Fruit fly (Drosophila melanogaster) whole organism, pupa: ENCODE data around the gene Naa20A.
A peak's percentile ranks its signal among the peaks of the same experiment; 100 is the strongest.

Experiments used
- CG10348 ChIP-seq: fragments of 200-800 bp; sonication (Bioruptor generic); IDR thresholded peaks from 2 replicates; pipeline ENCODE4 v1.3.6; 2022; ENCODE audit warnings: missing biosample characterization, missing genetic modification characterization
- CG12605 ChIP-seq: fragments of 200-800 bp; sonication (Bioruptor generic); IDR thresholded peaks from 2 replicates; pipeline ENCODE4 v1.3.6; 2022; ENCODE audit warnings: missing biosample characterization, missing genetic modification characterization
- CG13204 ChIP-seq: fragments of 200-800 bp; sonication (Bioruptor generic); optimal IDR thresholded peaks from 2 replicates; lab custom pipeline; 2018; ENCODE audit warnings: missing biosample characterization, mild to moderate bottlenecking, missing genetic modification characterization, moderate library complexity
- CG14655 ChIP-seq: fragments of 200-800 bp; sonication (Bioruptor generic); optimal IDR thresholded peaks from 3 replicates; lab custom pipeline; 2017; ENCODE audit warnings: mild to moderate bottlenecking, missing biosample characterization, missing genetic modification reagents, missing genetic modification characterization
- CG15710 ChIP-seq: fragments of 200-800 bp; sonication (Bioruptor generic); optimal IDR thresholded peaks from 2 replicates; lab custom pipeline; 2018; ENCODE audit warnings: missing biosample characterization, mild to moderate bottlenecking, missing genetic modification characterization, moderate library complexity
- CG17806 ChIP-seq: fragments of 200-800 bp; sonication (Bioruptor generic); optimal IDR thresholded peaks from 2 replicates; lab custom pipeline; 2018; ENCODE audit warnings: missing biosample characterization, mild to moderate bottlenecking, missing genetic modification characterization, moderate library complexity
- CG32121 ChIP-seq: fragments of 200-800 bp; sonication (Bioruptor generic); IDR thresholded peaks from 2 replicates; pipeline ENCODE4 v1.3.6; 2022; ENCODE audit warnings: missing biosample characterization, missing genetic modification characterization
- CG34367 ChIP-seq: fragments of 200-800 bp; sonication (Bioruptor generic); optimal IDR thresholded peaks from 2 replicates; lab custom pipeline; 2018; ENCODE audit warnings: missing biosample characterization, mild to moderate bottlenecking, missing genetic modification characterization
- CG4496 ChIP-seq: fragments of 200-800 bp; sonication (Bioruptor generic); IDR thresholded peaks from 3 replicates; pipeline ENCODE4 v1.3.6; 2022; ENCODE audit warnings: missing biosample characterization, missing genetic modification characterization
- CG8159 ChIP-seq: fragments of 200-800 bp; sonication (Bioruptor generic); optimal IDR thresholded peaks from 3 replicates; lab custom pipeline; 2018; ENCODE audit warnings: missing biosample characterization, mild to moderate bottlenecking, missing genetic modification characterization, moderate library complexity
- CG8301 ChIP-seq: fragments of 200-800 bp; sonication (Bioruptor generic); optimal IDR thresholded peaks from 2 replicates; lab custom pipeline; 2018; ENCODE audit warnings: missing biosample characterization, mild to moderate bottlenecking, missing genetic modification characterization
- CG9948 ChIP-seq: fragments of 200-800 bp; sonication (Bioruptor generic); optimal IDR thresholded peaks from 2 replicates; lab custom pipeline; 2018; ENCODE audit warnings: missing biosample characterization, mild to moderate bottlenecking, missing genetic modification characterization, moderate library complexity
- D1 ChIP-seq: fragments of 200-800 bp; sonication (Bioruptor generic); optimal IDR thresholded peaks from 2 replicates; lab custom pipeline; 2018; ENCODE audit warnings: missing biosample characterization, mild to moderate bottlenecking, missing genetic modification characterization, moderate library complexity
- EcR ChIP-seq: fragments of 200-800 bp; sonication (Bioruptor generic); optimal IDR thresholded peaks from 3 replicates; lab custom pipeline; 2019; ENCODE audit warnings: missing biosample characterization, missing genetic modification characterization, mild to moderate bottlenecking, moderate library complexity, missing genetic modification reagents
- Ets98B ChIP-seq: fragments of 200-800 bp; sonication (Bioruptor generic); IDR thresholded peaks from 2 replicates; pipeline ENCODE4 v1.3.6; 2022; ENCODE audit warnings: missing biosample characterization, missing genetic modification characterization
- Pif1A ChIP-seq: fragments of 200-800 bp; sonication (Bioruptor generic); optimal IDR thresholded peaks from 3 replicates; lab custom pipeline; 2016; ENCODE audit warnings: missing biosample characterization, missing genetic modification characterization
- Pif1B ChIP-seq: fragments of 200-800 bp; sonication (Bioruptor generic); optimal IDR thresholded peaks from 3 replicates; lab custom pipeline; 2016; ENCODE audit warnings: missing biosample characterization, missing genetic modification characterization
- Snoo ChIP-seq: fragments of 200-800 bp; sonication (Bioruptor generic); optimal IDR thresholded peaks from 3 replicates; lab custom pipeline; 2017; ENCODE audit warnings: missing biosample characterization, mild to moderate bottlenecking, missing genetic modification characterization, inconsistent platforms
- fd96Ca ChIP-seq: fragments of 200-800 bp; sonication (Bioruptor generic); IDR thresholded peaks from 3 replicates; pipeline ENCODE4 v1.3.6; 2022; ENCODE audit warnings: missing biosample characterization, missing genetic modification characterization
- gl ChIP-seq: fragments of 200-800 bp; sonication (Bioruptor generic); optimal IDR thresholded peaks from 2 replicates; lab custom pipeline; 2018; ENCODE audit warnings: missing biosample characterization, mild to moderate bottlenecking, missing genetic modification characterization
- rn ChIP-seq: fragments of 200-800 bp; sonication (Bioruptor generic); IDR thresholded peaks from 2 replicates; pipeline ENCODE4 v1.3.6; 2022; ENCODE audit warnings: missing biosample characterization, missing genetic modification characterization

Gene Naa20A

DNA sequence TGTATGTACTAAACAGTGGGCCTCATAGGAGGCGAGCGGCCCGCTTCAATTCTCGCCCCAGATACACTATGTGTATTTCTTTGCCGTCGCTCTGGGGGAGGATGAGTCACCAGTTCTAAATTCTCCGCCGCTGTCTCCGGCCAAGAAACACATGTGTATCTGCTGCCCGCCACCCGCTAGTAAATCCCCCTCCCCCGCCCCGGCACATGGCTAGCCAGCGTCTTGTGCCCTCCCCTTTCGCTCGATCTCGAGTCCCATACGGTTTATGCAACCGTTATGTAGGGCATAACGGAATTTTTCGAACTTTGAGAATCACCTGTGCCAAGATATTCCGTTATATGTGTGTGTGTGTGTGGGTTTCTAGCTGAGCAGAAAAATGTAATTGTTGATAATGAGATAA, 17.0 kb downstream of the Naa20A start:
- no peak for TF ChIP-seq Ets98B (GFP tag; lab: Robert Waterston, UW)
- peak; percentile 29 for TF ChIP-seq CG13204 (GFP tag; lab: Kevin White, UChicago)

DNA sequence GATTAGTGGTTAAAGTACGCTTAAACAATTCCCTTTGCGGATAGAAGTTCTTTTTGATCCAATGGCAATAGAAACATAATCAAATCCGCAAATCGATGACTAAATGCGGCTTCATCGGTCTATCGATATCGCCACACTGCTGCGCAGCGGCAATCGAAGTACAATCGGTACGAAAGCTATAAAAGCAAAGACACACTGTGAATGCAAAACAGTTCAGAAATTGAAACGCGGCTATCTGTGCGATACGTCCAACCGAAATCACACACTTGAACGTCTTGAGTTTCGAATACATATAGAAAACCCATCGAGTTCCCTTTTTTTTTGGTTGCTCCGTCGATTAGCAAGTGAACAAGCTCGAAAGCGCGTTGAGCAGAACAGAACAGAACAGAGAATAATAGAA, 17.9 kb downstream of the Naa20A start, which contains the start of gene CG14207:
TSS of gene CG14207 (plus strand) at position 203 of the 400 bp plus-strand sequence.
- peak; percentile 39; the same call in 1 of the 2 replicates for TF ChIP-seq CG32121
- peak; percentile 30; the same call in 1 of the 2 replicates for TF ChIP-seq Ets98B (GFP tag; lab: Robert Waterston, UW)
- peak; percentile 60 for TF ChIP-seq EcR (GFP tag; lab: Kevin White, UChicago)
- TF ChIP-seq CG4496: peak; percentile 45; the same call in 1 of the 3 replicates
- TF ChIP-seq CG13204 (GFP tag; lab: Kevin White, UChicago): no peak
- TF ChIP-seq CG15710 (tag; lab: Kevin White, UChicago): no peak
- TF ChIP-seq fd96Ca (GFP tag; lab: Robert Waterston, UW): no peak
- TF ChIP-seq CG14655 (GFP tag; lab: Kevin White, UChicago): no peak

dm6 chrX:19603953-19604352, 18.9 kb downstream of the Naa20A start:
- TF ChIP-seq rn (GFP tag; lab: Robert Waterston, UW): peak; percentile 59
- peak; percentile 77 for TF ChIP-seq CG17806 (tag; lab: Kevin White, UChicago)
- peak; percentile 72 for TF ChIP-seq CG8159
- TF ChIP-seq CG14655 (GFP tag; lab: Kevin White, UChicago): peak; percentile 87
- peak; percentile 55 for TF ChIP-seq CG34367 (tag; lab: Kevin White, UChicago)
- peak; percentile 23 for TF ChIP-seq gl
- TF ChIP-seq CG8301 (tag; lab: Kevin White, UChicago): peak; percentile 83
- TF ChIP-seq D1 (tag; lab: Kevin White, UChicago): no peak
- peak; percentile 58 for TF ChIP-seq CG15710 (tag; lab: Kevin White, UChicago)
- peak; percentile 72 for TF ChIP-seq Snoo (tag; lab: Kevin White, UChicago)
- TF ChIP-seq Ets98B (GFP tag; lab: Robert Waterston, UW): peak; percentile 89
- peak; percentile 82 for TF ChIP-seq fd96Ca (GFP tag; lab: Robert Waterston, UW)
- peak; percentile 72 for TF ChIP-seq Pif1A (GFP tag; lab: Kevin White, UChicago)
- TF ChIP-seq EcR (GFP tag; lab: Kevin White, UChicago): no peak
- peak; percentile 73 for TF ChIP-seq CG9948
- TF ChIP-seq CG32121: peak; percentile 82
- peak; percentile 92 for TF ChIP-seq CG4496
- peak; percentile 73 for TF ChIP-seq Pif1B (GFP tag; lab: Kevin White, UChicago)
- TF ChIP-seq CG10348 (GFP tag; lab: Robert Waterston, UW): peak; percentile 26; the same call in 1 of the 2 replicates
- peak; percentile 15 for TF ChIP-seq CG13204 (GFP tag; lab: Kevin White, UChicago)
- peak; percentile 72 for TF ChIP-seq CG12605 (GFP tag; lab: Robert Waterston, UW)
- TF ChIP-seq, all 21 proteins: peak for 19

dm6 chrX:19602483-19602882, 20.4 kb downstream of the Naa20A start:
- TF ChIP-seq D1 (tag; lab: Kevin White, UChicago): no peak

DNA sequence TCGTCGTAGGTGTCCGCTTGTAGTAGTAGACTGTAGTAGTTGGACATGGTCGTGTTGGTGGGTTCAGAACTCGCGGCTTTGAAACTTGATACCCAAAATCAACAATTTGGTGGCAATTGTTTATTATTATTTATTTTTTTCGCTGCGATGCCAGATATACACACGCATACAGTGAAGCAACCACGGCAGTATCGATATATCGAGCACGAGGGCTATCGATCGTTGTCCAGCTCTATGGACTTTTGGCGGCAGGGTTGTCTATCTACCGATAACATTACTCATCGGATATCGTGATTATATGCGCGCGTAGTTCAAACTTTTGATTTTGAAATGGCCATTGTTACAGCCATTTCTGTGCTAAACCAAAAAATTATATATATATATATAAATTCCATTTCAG, 21.2 kb downstream of the Naa20A start, which contains the start of gene CG14220:
TSS of gene CG14220 (minus strand) at position 208 of the 400 bp plus-strand sequence.
- TF ChIP-seq CG17806 (tag; lab: Kevin White, UChicago) (no peak), CG8159 (no peak), gl (no peak), fd96Ca (GFP tag; lab: Robert Waterston, UW) (no peak), CG8301 (tag; lab: Kevin White, UChicago) (no peak)

DNA sequence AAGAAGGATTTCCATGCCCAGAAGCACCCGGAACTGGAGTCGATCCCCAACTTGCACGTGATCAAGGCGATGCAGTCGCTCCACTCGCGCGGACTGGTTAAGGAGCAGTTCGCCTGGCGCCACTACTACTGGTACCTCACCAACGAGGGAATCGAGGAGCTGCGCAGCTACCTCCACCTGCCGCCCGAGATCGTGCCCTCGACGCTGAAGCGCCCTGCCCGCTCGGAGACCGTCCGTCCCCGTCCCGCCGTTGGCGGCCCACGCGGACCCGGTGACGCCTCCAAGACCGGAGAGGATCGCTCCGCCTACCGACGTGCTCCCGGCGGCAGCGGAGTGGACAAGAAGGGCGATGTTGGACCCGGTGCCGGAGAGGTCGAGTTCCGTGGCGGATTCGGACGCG, 24.4 kb downstream of the Naa20A start:
- TF ChIP-seq rn (GFP tag; lab: Robert Waterston, UW) (no peak), Snoo (tag; lab: Kevin White, UChicago) (no peak), CG34367 (tag; lab: Kevin White, UChicago) (no peak), CG12605 (GFP tag; lab: Robert Waterston, UW) (no peak), CG15710 (tag; lab: Kevin White, UChicago) (no peak), Ets98B (GFP tag; lab: Robert Waterston, UW) (no peak), CG14655 (GFP tag; lab: Kevin White, UChicago) (no peak), EcR (GFP tag; lab: Kevin White, UChicago) (no peak), Pif1A (GFP tag; lab: Kevin White, UChicago) (no peak), CG4496 (no peak), CG17806 (tag; lab: Kevin White, UChicago) (no peak), fd96Ca (GFP tag; lab: Robert Waterston, UW) (no peak), CG8159 (no peak), D1 (tag; lab: Kevin White, UChicago) (no peak), gl (no peak)

dm6 chrX:19597684-19598363, 25.1 kb downstream of the Naa20A start, which contains the start of gene RpS10b:
Gene RpS10b (plus strand): TSS chrX:19598031.
- TF ChIP-seq Snoo (tag; lab: Kevin White, UChicago): peak; percentile 93
- TF ChIP-seq EcR (GFP tag; lab: Kevin White, UChicago): no peak
- TF ChIP-seq CG14655 (GFP tag; lab: Kevin White, UChicago): peak; percentile 60
- no peak for TF ChIP-seq CG32121
- TF ChIP-seq D1 (tag; lab: Kevin White, UChicago): no peak
- TF ChIP-seq CG12605 (GFP tag; lab: Robert Waterston, UW): peak; percentile 79
- no peak for TF ChIP-seq rn (GFP tag; lab: Robert Waterston, UW)
- TF ChIP-seq Ets98B (GFP tag; lab: Robert Waterston, UW): peak; percentile 41
- peak; percentile 78 for TF ChIP-seq Pif1B (GFP tag; lab: Kevin White, UChicago)
- TF ChIP-seq CG9948: peak; percentile 3
- TF ChIP-seq Pif1A (GFP tag; lab: Kevin White, UChicago): peak; percentile 85
- peak; percentile 63 for TF ChIP-seq CG8159
- TF ChIP-seq CG10348 (GFP tag; lab: Robert Waterston, UW): no peak
- no peak for TF ChIP-seq fd96Ca (GFP tag; lab: Robert Waterston, UW)
- TF ChIP-seq CG34367 (tag; lab: Kevin White, UChicago): peak; percentile 78
- peak; percentile 47 for TF ChIP-seq CG8301 (tag; lab: Kevin White, UChicago)
- TF ChIP-seq CG17806 (tag; lab: Kevin White, UChicago): peak; percentile 28
- TF ChIP-seq CG15710 (tag; lab: Kevin White, UChicago): peak; percentile 67
- TF ChIP-seq CG4496: peak; percentile 92
- peak; percentile 73 for TF ChIP-seq gl
- peak; percentile 73 for TF ChIP-seq CG13204 (GFP tag; lab: Kevin White, UChicago)
